Worm (Caenorhabditis elegans): ENCODE measurements around the gene dgn-1.

The dgn-1 gene

ce11 chrX:10877138-10877743 is 51.6 kb downstream of the dgn-1 start, which contains the start of gene pgp-6:
Gene pgp-6 (minus strand): TSS chrX:10877425.
- TF ChIP-seq ceh-22 (tag; optimal IDR thresholded peaks at IDR 0.05), result no peak
- no peak for TF ChIP-seq ztf-16 (tag; optimal IDR thresholded peaks at IDR 0.05)
- peak; percentile 70 for TF ChIP-seq elt-2 (tag; optimal IDR thresholded peaks at IDR 0.05)
- TF ChIP-seq mec-3 (tag; optimal IDR thresholded peaks at IDR 0.05; ENCODE audit: borderline replicate concordance), result no peak
- TF ChIP-seq ceh-6 (GFP tag; optimal IDR thresholded peaks at IDR 0.05), result no peak
- no peak for TF ChIP-seq hlh-13 (GFP tag; optimal IDR thresholded peaks at IDR 0.05)
